Fruit fly (Drosophila melanogaster): ENCODE data around the gene bond.

Gene bond

DNA sequence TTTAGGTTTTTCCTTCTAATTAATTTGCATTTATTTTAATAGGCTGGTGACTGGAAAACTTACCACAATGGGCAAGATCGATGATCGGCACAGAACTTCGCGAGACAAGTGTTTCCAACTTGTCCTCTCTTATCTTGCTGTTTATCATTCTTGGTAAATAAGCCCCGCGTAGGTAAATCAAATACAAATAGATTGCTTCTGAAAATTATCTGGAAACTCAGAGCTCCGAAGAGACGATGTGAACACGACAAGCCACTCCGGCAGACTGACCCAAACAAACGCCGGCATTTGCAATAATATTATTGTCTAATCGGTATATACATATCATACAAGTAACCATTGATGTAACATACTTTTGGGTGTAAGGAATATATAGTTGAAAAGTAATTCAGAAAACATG is 20.2 kb upstream of the bond start, which contains the start of gene CG33099 (continued):
- peak; percentile 33 for TF ChIP-seq CG2875 (GFP tag; optimal IDR thresholded peaks at IDR 0.05)
- no peak for TF ChIP-seq CG17612 (GFP tag; IDR thresholded peaks at IDR 0.05)
- TF ChIP-seq Vsx1 (GFP tag; optimal IDR thresholded peaks at IDR 0.05): peak; percentile 34
- TF ChIP-seq CG4328 (GFP tag; optimal IDR thresholded peaks at IDR 0.05): peak; percentile 58
- TF ChIP-seq CG14860 (GFP tag; IDR thresholded peaks at IDR 0.05; ENCODE audit: partially characterized antibody): no peak
- TF ChIP-seq CG2199 (GFP tag; IDR thresholded peaks at IDR 0.05): no peak
- peak; percentile 31 for TF ChIP-seq dmrt11E (tag; optimal IDR thresholded peaks at IDR 0.05)
- peak; percentile 43 for TF ChIP-seq Meics (GFP tag; optimal IDR thresholded peaks at IDR 0.05)
- no peak for TF ChIP-seq CG2120 (GFP tag; optimal IDR thresholded peaks at IDR 0.05)
- peak; percentile 2 for TF ChIP-seq fd64A (GFP tag; optimal IDR thresholded peaks at IDR 0.05)
- no peak for TF ChIP-seq CG9609 (GFP tag; optimal IDR thresholded peaks at IDR 0.05)
- peak; percentile 92 for TF ChIP-seq Med (GFP tag)
- TF ChIP-seq bigmax (GFP tag; optimal IDR thresholded peaks at IDR 0.05): no peak
- TF ChIP-seq CG2678 (tag; optimal IDR thresholded peaks at IDR 0.05): peak; percentile 55
- TF ChIP-seq Dip2 (GFP tag; IDR thresholded peaks at IDR 0.05): no peak
- TF ChIP-seq Six4 (GFP tag; optimal IDR thresholded peaks at IDR 0.05): no peak
- TF ChIP-seq HLH3B (GFP tag; IDR thresholded peaks at IDR 0.05): peak; percentile 47; the same call in 1 of the 2 replicates
- TF ChIP-seq dan (GFP tag; IDR thresholded peaks at IDR 0.05): no peak
- peak; percentile 29 for TF ChIP-seq HHEX (GFP tag; optimal IDR thresholded peaks at IDR 0.05)
- TF ChIP-seq emc (GFP tag; optimal IDR thresholded peaks at IDR 0.05): no peak
- TF ChIP-seq lov (optimal IDR thresholded peaks at IDR 0.05): no peak
- no peak for TF ChIP-seq lov (GFP tag; IDR thresholded peaks at IDR 0.05)
- no peak for TF ChIP-seq CG11247 (GFP tag; IDR thresholded peaks at IDR 0.05)
- TF ChIP-seq CG14667 (GFP tag; IDR thresholded peaks at IDR 0.05): no peak
- TF ChIP-seq gcm (GFP tag; optimal IDR thresholded peaks at IDR 0.05): peak; percentile 49
- TF ChIP-seq Trl (optimal IDR thresholded peaks at IDR 0.05): no peak
- TF ChIP-seq Trl (GFP tag; optimal IDR thresholded peaks at IDR 0.05): no peak
- no peak for TF ChIP-seq CG4282 (GFP tag; optimal IDR thresholded peaks at IDR 0.05)
- no peak for TF ChIP-seq gcm2 (GFP tag; optimal IDR thresholded peaks at IDR 0.05)
- no peak for TF ChIP-seq vnd (GFP tag; IDR thresholded peaks at IDR 0.05; ENCODE audit: partially characterized antibody)
- TF ChIP-seq yki (optimal IDR thresholded peaks at IDR 0.05): no peak
- TF ChIP-seq gfzf (GFP tag; optimal IDR thresholded peaks at IDR 0.05): no peak
- TF ChIP-seq CG3065 (GFP tag; optimal IDR thresholded peaks at IDR 0.05): no peak
- peak; percentile 16 for TF ChIP-seq Camta (GFP tag; optimal IDR thresholded peaks at IDR 0.05)
- no peak for TF ChIP-seq hth (optimal IDR thresholded peaks at IDR 0.05)
- no peak for TF ChIP-seq bbx (GFP tag; IDR thresholded peaks at IDR 0.05; ENCODE audit: partially characterized antibody)
- no peak for TF ChIP-seq Sox102F (GFP tag; optimal IDR thresholded peaks at IDR 0.05)
- peak; percentile 48 for TF ChIP-seq odd (GFP tag; optimal IDR thresholded peaks at IDR 0.05)
- TF ChIP-seq Hmr (GFP tag; optimal IDR thresholded peaks at IDR 0.05): peak; percentile 65
- TF ChIP-seq hb (GFP tag; IDR thresholded peaks at IDR 0.05; ENCODE audit: partially characterized antibody): no peak
- peak; percentile 45; the same call in 1 of the 2 replicates for TF ChIP-seq NFAT (GFP tag; IDR thresholded peaks at IDR 0.05)
- no peak for TF ChIP-seq TFAM (GFP tag; optimal IDR thresholded peaks at IDR 0.05)
- TF ChIP-seq Fer3 (tag; optimal IDR thresholded peaks at IDR 0.05): peak; percentile 49
- TF ChIP-seq CG32532 (GFP tag; IDR thresholded peaks at IDR 0.05): no peak
- peak; percentile 47; the same call in 1 of the 2 replicates for TF ChIP-seq CG42726 (GFP tag; IDR thresholded peaks at IDR 0.05; ENCODE audit: partially characterized antibody)
- no peak for TF ChIP-seq az2 (GFP tag; optimal IDR thresholded peaks at IDR 0.05)
- TF ChIP-seq oc (tag; optimal IDR thresholded peaks at IDR 0.05): no peak
- peak; percentile 25 for TF ChIP-seq CG2712 (tag; optimal IDR thresholded peaks at IDR 0.05)
- 0 out of 2 replicates have a peak, but pooled peaks have one; percentile 12 for TF ChIP-seq E2f1 (GFP tag; IDR thresholded peaks at IDR 0.05)
- peak; percentile 2 for TF ChIP-seq CG7556 (GFP tag; optimal IDR thresholded peaks at IDR 0.05)
- TF ChIP-seq Rx (GFP tag; IDR thresholded peaks at IDR 0.05): no peak
- no peak for TF ChIP-seq Lhr (GFP tag; optimal IDR thresholded peaks at IDR 0.05)

Measured in whole organism, embryonic.